Fruit fly (Drosophila melanogaster): ENCODE measurements around the gene P58IPK.

- no peak for TF ChIP-seq pdm3 (GFP tag; optimal IDR thresholded peaks at IDR 0.05)
- TF ChIP-seq Sox102F (GFP tag; optimal IDR thresholded peaks at IDR 0.05): peak; percentile 46
- TF ChIP-seq svp (GFP tag): peak; percentile 78
- no peak for TF ChIP-seq CG6792 (GFP tag; optimal IDR thresholded peaks at IDR 0.05)
- no peak for TF ChIP-seq CG15336 (GFP tag; IDR thresholded peaks at IDR 0.05)
- TF ChIP-seq OdsH (GFP tag; optimal IDR thresholded peaks at IDR 0.05): no peak
- TF ChIP-seq Blimp-1 (GFP tag; optimal IDR thresholded peaks at IDR 0.05): no peak
- TF ChIP-seq lz (GFP tag; optimal IDR thresholded peaks at IDR 0.05): no peak
- no peak for TF ChIP-seq Eip75B (GFP tag; optimal IDR thresholded peaks at IDR 0.05)
- no peak for TF ChIP-seq CG1621 (tag; optimal IDR thresholded peaks at IDR 0.05)
- no peak for TF ChIP-seq esn (GFP tag; optimal IDR thresholded peaks at IDR 0.05)
- no peak for TF ChIP-seq CG31627 (GFP tag; optimal IDR thresholded peaks at IDR 0.05)
Measured at dm6 chr3R:9550265-9551012, 36.3 kb upstream of the P58IPK start.
